Fruit fly (Drosophila melanogaster): ENCODE data around the gene eIF2beta.

The eIF2beta gene

dm6 chr3L:12572366-12572765, 45.8 kb upstream of the eIF2beta start, which contains the start of gene sowah (continued):
- TF ChIP-seq disco-r (GFP tag; optimal IDR thresholded peaks at IDR 0.05) (no peak), ttk (GFP tag; IDR thresholded peaks at IDR 0.05) (no peak; the same call in 1 of the 2 replicates), HHEX (GFP tag; optimal IDR thresholded peaks at IDR 0.05) (no peak), Asciz (GFP tag; optimal IDR thresholded peaks at IDR 0.05) (no peak), CG18476 (GFP tag; optimal IDR thresholded peaks at IDR 0.05) (no peak), Spps (tag; optimal IDR thresholded peaks at IDR 0.05) (no peak), CG4328 (GFP tag; optimal IDR thresholded peaks at IDR 0.05) (no peak), CG4360 (GFP tag; IDR thresholded peaks at IDR 0.05) (peak; percentile 34; the same call in 1 of the 2 replicates), CG7928 (GFP tag; optimal IDR thresholded peaks at IDR 0.05) (peak; percentile 100), dati (GFP tag; IDR thresholded peaks at IDR 0.05) (no peak), Meics (GFP tag; optimal IDR thresholded peaks at IDR 0.05) (peak; percentile 42), CG4707 (GFP tag; optimal IDR thresholded peaks at IDR 0.05) (no peak), CG8924 (tag; optimal IDR thresholded peaks at IDR 0.05) (peak; percentile 45), Adf1 (GFP tag; IDR thresholded peaks at IDR 0.05) (peak; percentile 22; the same call in 1 of the 2 replicates), CG18011 (GFP tag; optimal IDR thresholded peaks at IDR 0.05) (peak; percentile 100), Six4 (GFP tag; optimal IDR thresholded peaks at IDR 0.05) (no peak), CG32767 (GFP tag; IDR thresholded peaks at IDR 0.05) (no peak), Bdp1 (GFP tag; optimal IDR thresholded peaks at IDR 0.05) (peak; percentile 44), CG12942 (GFP tag; optimal IDR thresholded peaks at IDR 0.05) (peak; percentile 45), CG14965 (GFP tag; optimal IDR thresholded peaks at IDR 0.05; ENCODE audit: borderline replicate concordance) (no peak), sc (optimal IDR thresholded peaks at IDR 0.05) (no peak), sc (GFP tag; optimal IDR thresholded peaks at IDR 0.05) (no peak), Dll (GFP tag; IDR thresholded peaks at IDR 0.05; ENCODE audit: partially characterized antibody) (0 out of 4 replicates have a peak, but pooled peaks have one; percentile 22), schlank (tag; optimal IDR thresholded peaks at IDR 0.05) (no peak), D (optimal IDR thresholded peaks at IDR 0.05) (no peak), D (GFP tag; optimal IDR thresholded peaks at IDR 0.05) (no peak), caup (GFP tag; optimal IDR thresholded peaks at IDR 0.05; ENCODE audit: severe bottlenecking) (peak; percentile 39), lola (GFP tag; optimal IDR thresholded peaks at IDR 0.05) (peak in 1 of 3 experiments; percentile 3), Lhr (GFP tag; optimal IDR thresholded peaks at IDR 0.05) (peak; percentile 59), CG17829 (tag; optimal IDR thresholded peaks at IDR 0.05) (peak; percentile 51), CrebB (tag; optimal IDR thresholded peaks at IDR 0.05) (no peak), H2.0 (GFP tag; IDR thresholded peaks at IDR 0.05) (no peak), CG6254 (GFP tag; optimal IDR thresholded peaks at IDR 0.05) (no peak), zfh1 (GFP tag; IDR thresholded peaks at IDR 0.05) (peak; percentile 62; the same call in 2 of the 3 replicates), BEAF-32 (GFP tag; optimal IDR thresholded peaks at IDR 0.05) (peak; percentile 36), Ptx1 (GFP tag; IDR thresholded peaks at IDR 0.05) (peak; percentile 55; the same call in 1 of the 2 replicates), CG3407 (GFP tag; optimal IDR thresholded peaks at IDR 0.05) (no peak), CHES-1-like (GFP tag; optimal IDR thresholded peaks at IDR 0.05) (peak; percentile 65), nerfin-1 (tag; optimal IDR thresholded peaks at IDR 0.05) (peak; percentile 43), CG11398 (GFP tag; optimal IDR thresholded peaks at IDR 0.05) (peak; percentile 38), CG6272 (GFP tag; IDR thresholded peaks at IDR 0.05) (peak; percentile 60; the same call in 1 of the 2 replicates), H15 (GFP tag; IDR thresholded peaks at IDR 0.05) (no peak), Doc3 (GFP tag; IDR thresholded peaks at IDR 0.05; ENCODE audit: partially characterized antibody) (no peak), chm (GFP tag; IDR thresholded peaks at IDR 0.05) (no peak), ems (GFP tag; optimal IDR thresholded peaks at IDR 0.05) (peak; percentile 31), CG12071 (GFP tag; optimal IDR thresholded peaks at IDR 0.05) (no peak), CG14014 (GFP tag; IDR thresholded peaks at IDR 0.05) (no peak; the same call in 1 of the 2 replicates), corto (GFP tag; optimal IDR thresholded peaks at IDR 0.05) (no peak), kay (GFP tag; optimal IDR thresholded peaks at IDR 0.05) (peak; percentile 100), danr (GFP tag; IDR thresholded peaks at IDR 0.05) (0 out of 2 replicates have a peak, but pooled peaks have one; percentile 21)
